Fruit fly (Drosophila melanogaster) whole organism, embryonic: ENCODE data around the gene grnd.

Experiments used
- B-H1 ChIP-seq: fragments of 200-800 bp; sonication (Bioruptor generic); IDR thresholded peaks from 3 replicates; pipeline ENCODE4 v1.3.6; 2022; ENCODE audit warnings: missing biosample characterization, missing genetic modification characterization
- C15 ChIP-seq: fragments of 200-800 bp; sonication (Bioruptor generic); IDR thresholded peaks from 3 replicates; pipeline ENCODE4 v1.3.6; 2022; ENCODE audit warnings: missing biosample characterization, missing genetic modification characterization
- CG11456 ChIP-seq: fragments of 200-800 bp; sonication (Bioruptor generic); IDR thresholded peaks from 3 replicates; pipeline ENCODE4 v1.3.6; 2022; ENCODE audit warnings: missing biosample characterization, missing genetic modification characterization
- CG11723 ChIP-seq: fragments of 200-800 bp; sonication (Bioruptor generic); optimal IDR thresholded peaks from 2 replicates; lab custom pipeline; 2017; ENCODE audit warnings: missing biosample characterization, mild to moderate bottlenecking, missing genetic modification characterization
- CG12219 ChIP-seq: fragments of 200-800 bp; sonication (Bioruptor generic); optimal IDR thresholded peaks from 3 replicates; lab custom pipeline; 2018; ENCODE audit warnings: missing biosample characterization, mild to moderate bottlenecking, missing genetic modification characterization
- CG12299 ChIP-seq: fragments of 200-800 bp; sonication (Bioruptor generic); optimal IDR thresholded peaks from 2 replicates; lab custom pipeline; 2018; ENCODE audit warnings: missing biosample characterization, mild to moderate bottlenecking, missing genetic modification characterization
- CG12659 ChIP-seq: fragments of 200-800 bp; sonication (Bioruptor generic); optimal IDR thresholded peaks from 3 replicates; lab custom pipeline; 2017; ENCODE audit warnings: mild to moderate bottlenecking, missing biosample characterization, missing genetic modification reagents, missing genetic modification characterization
- CG18262 ChIP-seq: fragments of 200-800 bp; optimal IDR thresholded peaks from 3 replicates; lab custom pipeline; 2019; ENCODE audit warnings: missing biosample characterization, mild to moderate bottlenecking, missing genetic modification characterization, moderate library complexity
- CG6689 ChIP-seq: fragments of 200-800 bp; sonication (Bioruptor generic); IDR thresholded peaks from 2 replicates; pipeline ENCODE4 v1.3.6; 2022; ENCODE audit warnings: missing biosample characterization, missing genetic modification characterization
- CG7556 ChIP-seq: fragments of 200-800 bp; sonication (Bioruptor generic); optimal IDR thresholded peaks from 2 replicates; lab custom pipeline; 2017; ENCODE audit warnings: missing biosample characterization, mild to moderate bottlenecking, missing genetic modification characterization
- CG7745 ChIP-seq: fragments of 200-800 bp; sonication (Bioruptor generic); optimal IDR thresholded peaks from 2 replicates; lab custom pipeline; 2018; ENCODE audit warnings: missing biosample characterization, mild to moderate bottlenecking, missing genetic modification characterization, moderate library complexity
- CG8924 ChIP-seq: fragments of 200-800 bp; optimal IDR thresholded peaks from 3 replicates; lab custom pipeline; 2019; ENCODE audit warnings: missing biosample characterization, mild to moderate bottlenecking, missing genetic modification characterization, moderate library complexity
- CG9932 ChIP-seq: fragments of 200-800 bp; sonication (Bioruptor generic); IDR thresholded peaks from 2 replicates; pipeline ENCODE4 v1.3.6; 2022; ENCODE audit warnings: missing biosample characterization, missing genetic modification characterization
- CTCF ChIP-seq: fragments of 200-800 bp; sonication (Bioruptor generic); optimal IDR thresholded peaks from 2 replicates; lab custom pipeline; 2017; ENCODE audit warnings: missing biosample characterization, mild to moderate bottlenecking, missing genetic modification characterization, moderate library complexity
- Camta ChIP-seq: fragments of 200-800 bp; sonication (Bioruptor generic); optimal IDR thresholded peaks from 2 replicates; lab custom pipeline; 2016; ENCODE audit warnings: missing biosample characterization, missing genetic modification characterization
- Deaf1 ChIP-seq: fragments of 200-800 bp; optimal IDR thresholded peaks from 3 replicates; lab custom pipeline; 2019; ENCODE audit warnings: missing biosample characterization, mild to moderate bottlenecking, missing genetic modification characterization, moderate library complexity
- Doc2 ChIP-seq: fragments of 200-800 bp; sonication (Bioruptor generic); IDR thresholded peaks from 2 replicates; pipeline ENCODE4 v1.3.6; 2022; ENCODE audit warnings: missing biosample characterization, missing genetic modification characterization
- H2.0 ChIP-seq: fragments of 200-800 bp; sonication (Bioruptor generic); IDR thresholded peaks from 2 replicates; pipeline ENCODE4 v1.3.6; 2022; ENCODE audit warnings: missing biosample characterization, missing genetic modification characterization
- HLHmδ ChIP-seq: fragments of 200-800 bp; sonication (Bioruptor generic); optimal IDR thresholded peaks from 2 replicates; lab custom pipeline; 2018; ENCODE audit warnings: missing biosample characterization, mild to moderate bottlenecking, missing genetic modification characterization, moderate library complexity
- Hand ChIP-seq: fragments of 200-800 bp; sonication (Bioruptor generic); optimal IDR thresholded peaks from 2 replicates; lab custom pipeline; 2017; ENCODE audit warnings: mild to moderate bottlenecking, missing biosample characterization, missing genetic modification reagents, missing genetic modification characterization
- HmgZ ChIP-seq: fragments of 200-800 bp; sonication (Bioruptor generic); optimal IDR thresholded peaks from 2 replicates; lab custom pipeline; 2018; ENCODE audit warnings: missing biosample characterization, mild to moderate bottlenecking, missing genetic modification characterization
- Hmr ChIP-seq: fragments of 200-800 bp; sonication (Bioruptor generic); optimal IDR thresholded peaks from 3 replicates; lab custom pipeline; 2017; ENCODE audit warnings: mild to moderate bottlenecking, missing biosample characterization, missing genetic modification reagents, missing genetic modification characterization
- Lpt ChIP-seq: fragments of >200 bp; optimal IDR thresholded peaks from 2 replicates; lab custom pipeline; 2018; ENCODE audit warnings: missing biosample characterization, missing genetic modification characterization
- Nf-YB ChIP-seq: fragments of 200-800 bp; sonication (Bioruptor generic); optimal IDR thresholded peaks from 3 replicates; lab custom pipeline; 2019; ENCODE audit warnings: missing biosample characterization, mild to moderate bottlenecking, missing genetic modification characterization, moderate library complexity
- NfI ChIP-seq: fragments of 200-800 bp; sonication (Bioruptor generic); optimal IDR thresholded peaks from 3 replicates; lab custom pipeline; 2018; ENCODE audit warnings: missing biosample characterization, mild to moderate bottlenecking, missing genetic modification characterization, moderate library complexity
- Oaz ChIP-seq: fragments of 200-800 bp; sonication (Bioruptor generic); IDR thresholded peaks from 2 replicates; pipeline ENCODE4 v1.3.6; 2022; ENCODE audit warnings: missing biosample characterization, missing genetic modification characterization
- Oli ChIP-seq: fragments of 200-800 bp; sonication (Bioruptor generic); optimal IDR thresholded peaks from 2 replicates; lab custom pipeline; 2018; ENCODE audit warnings: missing biosample characterization, mild to moderate bottlenecking, missing genetic modification characterization, moderate library complexity
- Opbp ChIP-seq: fragments of 200-800 bp; sonication (Bioruptor generic); IDR thresholded peaks from 3 replicates; pipeline ENCODE4 v1.3.6; 2022; ENCODE audit warnings: missing biosample characterization, missing genetic modification characterization; ENCODE audit not compliant: partially characterized antibody
- Scr ChIP-seq: fragments of 200-800 bp; sonication (Bioruptor generic); IDR thresholded peaks from 2 replicates; pipeline ENCODE4 v1.3.6; 2022; ENCODE audit warnings: missing biosample characterization, missing genetic modification characterization; ENCODE audit not compliant: partially characterized antibody
- Six4 ChIP-seq: fragments of 200-800 bp; sonication (Bioruptor generic); optimal IDR thresholded peaks from 2 replicates; lab custom pipeline; 2016; ENCODE audit warnings: missing biosample characterization, missing genetic modification characterization
- ara ChIP-seq: fragments of 200-800 bp; sonication (Bioruptor generic); IDR thresholded peaks from 2 replicates; pipeline ENCODE4 v1.3.6; 2022; ENCODE audit warnings: missing biosample characterization, missing genetic modification characterization
- btn ChIP-seq: fragments of 200-800 bp; sonication (Bioruptor generic); optimal IDR thresholded peaks from 2 replicates; lab custom pipeline; 2016; ENCODE audit warnings: missing biosample characterization, missing genetic modification characterization
- dm ChIP-seq: fragments of 200-800 bp; sonication (Bioruptor generic); optimal IDR thresholded peaks from 3 replicates; lab custom pipeline; 2016; ENCODE audit warnings: missing biosample characterization, missing genetic modification characterization
- dpn ChIP-seq, 2 experiments: fragments of 200-800 bp; sonication (Bioruptor generic); optimal IDR thresholded peaks; 3 replicates each; lab custom pipeline; 2016; ENCODE audit warnings: missing biosample characterization in 2 of 2, missing genetic modification characterization in 2 of 2
- en ChIP-seq: fragments of 200-800 bp; sonication (Bioruptor generic); optimal IDR thresholded peaks from 2 replicates; lab custom pipeline; 2016; ENCODE audit warnings: missing biosample characterization, missing genetic modification characterization
- fru ChIP-seq: fragments of >200 bp; optimal IDR thresholded peaks from 2 replicates; lab custom pipeline; 2017
- gfzf ChIP-seq: fragments of 200-800 bp; sonication (Bioruptor generic); optimal IDR thresholded peaks from 2 replicates; lab custom pipeline; 2016; ENCODE audit warnings: missing biosample characterization, mild to moderate bottlenecking, missing genetic modification characterization, moderate library complexity
- gsb ChIP-seq: fragments of 200-800 bp; sonication (Bioruptor generic); IDR thresholded peaks from 2 replicates; pipeline ENCODE4 v1.3.6; 2022; ENCODE audit warnings: missing biosample characterization, missing genetic modification characterization
- gsb-n ChIP-seq: fragments of 200-800 bp; sonication (Bioruptor generic); optimal IDR thresholded peaks from 3 replicates; lab custom pipeline; 2018; ENCODE audit warnings: missing biosample characterization, mild to moderate bottlenecking, missing genetic modification characterization
- hb ChIP-seq: fragments of 200-800 bp; sonication (Bioruptor generic); IDR thresholded peaks from 3 replicates; pipeline ENCODE4 v1.3.6; 2022; ENCODE audit warnings: missing biosample characterization, missing genetic modification characterization; ENCODE audit not compliant: partially characterized antibody
- lov ChIP-seq, 2 experiments: fragments of 200-800 bp in 1 of 2; fragments of >200 bp in 1 of 2; sonication (Bioruptor generic) in 1 of 2; IDR thresholded peaks in 1 of 2; optimal IDR thresholded peaks in 1 of 2; 2 replicates in 1 of 2; 3 replicates in 1 of 2; pipeline versions ENCODE4 v1.3.6 to Lab custom; 2017 to 2022; ENCODE audit warnings: missing biosample characterization in 1 of 2, missing genetic modification characterization in 1 of 2
- luna ChIP-seq: fragments of 200-800 bp; sonication (Bioruptor generic); optimal IDR thresholded peaks from 2 replicates; lab custom pipeline; 2016; ENCODE audit warnings: missing biosample characterization, missing genetic modification characterization
- maf-S ChIP-seq: fragments of 200-800 bp; sonication (Bioruptor generic); optimal IDR thresholded peaks from 2 replicates; lab custom pipeline; 2016; ENCODE audit warnings: missing biosample characterization, missing genetic modification characterization
- pnt ChIP-seq: fragments of 200-800 bp; sonication (Bioruptor generic); optimal IDR thresholded peaks from 3 replicates; lab custom pipeline; 2016; ENCODE audit warnings: missing biosample characterization, missing genetic modification characterization
- prd ChIP-seq, 3 experiments: fragments of >200 bp in 2 of 3; fragments of 200-800 bp in 1 of 3; sonication (Bioruptor generic) in 1 of 3; optimal IDR thresholded peaks in 2 of 3; IDR thresholded peaks in 1 of 3; 2 replicates in 2 of 3; 3 replicates in 1 of 3; pipeline versions ENCODE4 v1.3.6 to Lab custom; 2017 to 2022; ENCODE audit warnings: missing biosample characterization in 1 of 3, missing genetic modification characterization in 1 of 3
- row ChIP-seq: fragments of 200-800 bp; sonication (Bioruptor generic); IDR thresholded peaks from 3 replicates; pipeline ENCODE4 v1.3.6; 2022; ENCODE audit warnings: missing biosample characterization, missing genetic modification characterization
- sc ChIP-seq, 3 experiments: fragments of >200 bp in 2 of 3; fragments of 200-800 bp in 1 of 3; sonication (Bioruptor generic) in 1 of 3; optimal IDR thresholded peaks; 2 replicates in 2 of 3; 3 replicates in 1 of 3; lab custom pipeline; 2017; ENCODE audit warnings: mild to moderate bottlenecking in 1 of 3, missing biosample characterization in 1 of 3, missing genetic modification characterization in 1 of 3, missing genetic modification reagents in 1 of 3
- tio ChIP-seq: fragments of 200-800 bp; sonication (Bioruptor generic); optimal IDR thresholded peaks from 2 replicates; lab custom pipeline; 2017; ENCODE audit warnings: missing biosample characterization, missing genetic modification characterization, inconsistent platforms
- toy ChIP-seq: fragments of 200-800 bp; sonication (Bioruptor generic); IDR thresholded peaks from 2 replicates; pipeline ENCODE4 v1.3.6; 2022; ENCODE audit warnings: missing biosample characterization, missing genetic modification characterization

The grnd gene

dm6 chr2L:18448639-18449430 is 36.4 kb upstream of the grnd start, which contains the start of gene ncm (continued):
- TF ChIP-seq CG6689 (GFP tag; lab: Robert Waterston, UW), result no peak
- no peak for TF ChIP-seq CG7745
- no peak for TF ChIP-seq CG12299 (tag; lab: Kevin White, UChicago)
- no peak for TF ChIP-seq CTCF (GFP tag; lab: Kevin White, UChicago)
- no peak for TF ChIP-seq CG8924 (tag; lab: Kevin White, UChicago)
- TF ChIP-seq lov (optimal IDR thresholded peaks at IDR 0.05; lab: Kevin White, UChicago), result no peak
- TF ChIP-seq lov (GFP tag; IDR thresholded peaks at IDR 0.05; lab: Robert Waterston, UW), result no peak
- no peak for TF ChIP-seq prd (optimal IDR thresholded peaks at IDR 0.05; lab: Kevin White, UChicago)
- TF ChIP-seq prd (GFP tag; IDR thresholded peaks at IDR 0.05; lab: Robert Waterston, UW), result no peak
- TF ChIP-seq Oaz, result no peak
- no peak for TF ChIP-seq pnt (GFP tag; lab: Kevin White, UChicago)
- no peak for TF ChIP-seq en (GFP tag; lab: Kevin White, UChicago)
- TF ChIP-seq tio (GFP tag; lab: Kevin White, UChicago), result no peak
- no peak for TF ChIP-seq NfI (GFP tag; lab: Kevin White, UChicago)
- no peak for TF ChIP-seq btn (GFP tag; lab: Kevin White, UChicago)
- TF ChIP-seq sc (optimal IDR thresholded peaks at IDR 0.05; lab: Kevin White, UChicago), result no peak
- TF ChIP-seq sc (GFP tag; optimal IDR thresholded peaks at IDR 0.05; lab: Kevin White, UChicago), result no peak
- peak; percentile 53 for TF ChIP-seq CG12659 (GFP tag; lab: Kevin White, UChicago)
- TF ChIP-seq Scr, result peak; percentile 90
- TF ChIP-seq CG9932, result peak; percentile 41; the same call in 1 of the 2 replicates
- TF ChIP-seq Hand (GFP tag; lab: Kevin White, UChicago), result no peak
- TF ChIP-seq Nf-YB (GFP tag; lab: Kevin White, UChicago), result no peak
- peak; percentile 46 for TF ChIP-seq dm (GFP tag; lab: Kevin White, UChicago)
- TF ChIP-seq HLHmδ (GFP tag; lab: Kevin White, UChicago), result no peak
- no peak for TF ChIP-seq Deaf1 (tag; lab: Kevin White, UChicago)
- no peak for TF ChIP-seq luna (GFP tag; lab: Kevin White, UChicago)
- TF ChIP-seq maf-S (GFP tag; lab: Kevin White, UChicago), result no peak
- no peak for TF ChIP-seq Oli (tag; lab: Kevin White, UChicago)
- no peak for TF ChIP-seq Lpt (GFP tag; lab: Kevin White, UChicago)
- TF ChIP-seq CG12219 (GFP tag; lab: Kevin White, UChicago), result no peak
- TF ChIP-seq Six4, result no peak
- no peak for TF ChIP-seq H2.0 (GFP tag; lab: Robert Waterston, UW)
- TF ChIP-seq Camta, result no peak
- no peak for TF ChIP-seq toy (GFP tag; lab: Robert Waterston, UW)
- no peak for TF ChIP-seq CG11456 (GFP tag; lab: Robert Waterston, UW)
- no peak for TF ChIP-seq Doc2 (GFP tag; lab: Robert Waterston, UW)
- peak; percentile 84 for TF ChIP-seq hb (GFP tag; lab: Robert Waterston, UW)
- peak; percentile 79 for TF ChIP-seq row (GFP tag; lab: Robert Waterston, UW)
- TF ChIP-seq CG7556, result no peak
- peak; percentile 33 for TF ChIP-seq CG18262 (tag; lab: Kevin White, UChicago)
- TF ChIP-seq HmgZ (tag; lab: Kevin White, UChicago), result peak; percentile 37
- no peak for TF ChIP-seq fru (lab: Kevin White, UChicago)
- peak; percentile 91 for TF ChIP-seq Opbp (GFP tag; lab: Robert Waterston, UW)
- no peak for TF ChIP-seq dpn (GFP tag; optimal IDR thresholded peaks at IDR 0.05; lab: Kevin White, UChicago)
- TF ChIP-seq gfzf (GFP tag; lab: Kevin White, UChicago), result peak; percentile 3
- no peak for TF ChIP-seq ara
- no peak for TF ChIP-seq C15 (GFP tag; lab: Robert Waterston, UW)
- no peak for TF ChIP-seq Hmr (GFP tag; lab: Kevin White, UChicago)
- no peak for TF ChIP-seq gsb (GFP tag; lab: Robert Waterston, UW)
- TF ChIP-seq gsb-n (tag; lab: Kevin White, UChicago), result no peak
- TF ChIP-seq B-H1 (GFP tag; lab: Robert Waterston, UW), result no peak
- no peak for TF ChIP-seq CG11723 (GFP tag; lab: Kevin White, UChicago)
